Fruit fly (Drosophila melanogaster) whole organism, adult: Measurements from ENCODE around the gene spirit.

Experiments used
- CG11617 ChIP-seq: fragments of 200-800 bp; sonication (Bioruptor generic); optimal IDR thresholded peaks from 2 replicates; lab custom pipeline; 2017; ENCODE audit warnings: mild to moderate bottlenecking, missing biosample characterization, missing genetic modification reagents, missing genetic modification characterization
- CG12768 ChIP-seq: fragments of 200-800 bp; sonication (Bioruptor generic); optimal IDR thresholded peaks from 2 replicates; lab custom pipeline; 2017; ENCODE audit warnings: missing biosample characterization, missing genetic modification characterization, mild to moderate bottlenecking, moderate library complexity, missing genetic modification reagents
- CG33017 ChIP-seq: fragments of 200-800 bp; sonication (Bioruptor generic); optimal IDR thresholded peaks from 2 replicates; lab custom pipeline; 2018; ENCODE audit warnings: missing biosample characterization, mild to moderate bottlenecking, missing genetic modification characterization, moderate library complexity
- CG5204 ChIP-seq: fragments of 200-800 bp; sonication (Bioruptor generic); optimal IDR thresholded peaks from 2 replicates; lab custom pipeline; 2016; ENCODE audit warnings: missing biosample characterization, missing genetic modification characterization
- CG7045 ChIP-seq: fragments of 200-800 bp; sonication (Bioruptor generic); optimal IDR thresholded peaks from 2 replicates; lab custom pipeline; 2017; ENCODE audit warnings: missing biosample characterization, mild to moderate bottlenecking, missing genetic modification characterization
- CG7101 ChIP-seq: fragments of 200-800 bp; sonication (Bioruptor generic); optimal IDR thresholded peaks from 2 replicates; lab custom pipeline; 2018; ENCODE audit warnings: missing biosample characterization, mild to moderate bottlenecking, missing genetic modification characterization, moderate library complexity
- Clk ChIP-seq: fragments of 200-800 bp; sonication (Bioruptor generic); optimal IDR thresholded peaks from 2 replicates; lab custom pipeline; 2017; ENCODE audit warnings: missing biosample characterization, missing genetic modification characterization
- cic ChIP-seq: fragments of 200-800 bp; sonication (Bioruptor generic); optimal IDR thresholded peaks from 2 replicates; lab custom pipeline; 2017; ENCODE audit warnings: missing biosample characterization, mild to moderate bottlenecking, missing genetic modification characterization, moderate library complexity
- cnc ChIP-seq, 2 experiments: fragments of >200 bp; optimal IDR thresholded peaks; 2 replicates each; lab custom pipeline; 2017
- kay ChIP-seq: fragments of 200-800 bp; sonication (Bioruptor generic); peaks from one replicate; lab custom pipeline; 2016; ENCODE audit warnings: missing biosample characterization, missing genetic modification characterization, borderline replicate concordance
- ovo ChIP-seq: fragments of 200-800 bp; sonication (Bioruptor generic); optimal IDR thresholded peaks from 2 replicates; lab custom pipeline; 2016; ENCODE audit warnings: missing biosample characterization, missing genetic modification characterization
- pad ChIP-seq: fragments of 200-800 bp; sonication (Bioruptor generic); optimal IDR thresholded peaks from 3 replicates; lab custom pipeline; 2017; ENCODE audit warnings: missing biosample characterization, missing genetic modification characterization, mild to moderate bottlenecking, moderate library complexity, missing genetic modification reagents
- tj ChIP-seq: fragments of 200-800 bp; sonication (Bioruptor generic); optimal IDR thresholded peaks from 3 replicates; lab custom pipeline; 2017; ENCODE audit warnings: missing biosample characterization, mild to moderate bottlenecking, missing genetic modification characterization, moderate library complexity
- toe ChIP-seq: fragments of 200-800 bp; sonication (Bioruptor generic); optimal IDR thresholded peaks from 2 replicates; lab custom pipeline; 2016; ENCODE audit warnings: missing biosample characterization, missing genetic modification characterization

dm6 chrX:8591685-8592127 is 18.3 kb upstream of the spirit start, which contains the start of the genes CG12659 and Crag:
- TF ChIP-seq Clk (GFP tag; lab: Kevin White, UChicago), result no peak
- TF ChIP-seq CG11617 (GFP tag; lab: Kevin White, UChicago), result no peak
- TF ChIP-seq toe (GFP tag; lab: Kevin White, UChicago), result peak; percentile 60
- TF ChIP-seq CG33017 (tag; lab: Kevin White, UChicago), result no peak
- no peak for TF ChIP-seq tj
- TF ChIP-seq kay (GFP tag; lab: Kevin White, UChicago), result no peak
- no peak for TF ChIP-seq CG12768 (GFP tag; lab: Kevin White, UChicago)
- no peak for TF ChIP-seq cnc (optimal IDR thresholded peaks at IDR 0.05; lab: Kevin White, UChicago)
- TF ChIP-seq ovo (GFP tag; lab: Kevin White, UChicago), result peak; percentile 20
- TF ChIP-seq cic (GFP tag; lab: Kevin White, UChicago), result no peak
- TF ChIP-seq CG7101 (tag; lab: Kevin White, UChicago), result no peak
- TF ChIP-seq pad (GFP tag; lab: Kevin White, UChicago), result no peak
- peak; percentile 54 for TF ChIP-seq CG5204
- no peak for TF ChIP-seq CG7045 (GFP tag; lab: Kevin White, UChicago)
